Worm (Caenorhabditis elegans) whole organism, midembryonic: ENCODE data around the gene F26G1.10.

Experiments
- T22C8.4 ChIP-seq: fragments of 200-800 bp; sonication (Bioruptor generic); IDR thresholded peaks from 2 replicates; pipeline ENCODE4 v1.3.6; 2022; ENCODE audit warnings: missing genetic modification characterization, missing compliant biosample characterization
- flt-1 ChIP-seq: fragments of 200-800 bp; sonication (Bioruptor generic); IDR thresholded peaks from 2 replicates; pipeline ENCODE4 v1.3.6; 2022; ENCODE audit warnings: missing genetic modification characterization, missing compliant biosample characterization
- klf-2 ChIP-seq: fragments of 200-800 bp; sonication (Bioruptor generic); conservative IDR thresholded peaks from 2 replicates; pipeline ENCODE4 v1.3.6; 2022; ENCODE audit warnings: missing genetic modification reagents, missing genetic modification characterization, missing compliant biosample characterization
- ztf-23 ChIP-seq: fragments of 200-800 bp; sonication (Bioruptor generic); IDR thresholded peaks from 2 replicates; pipeline ENCODE4 v1.3.6; 2022; ENCODE audit warnings: missing genetic modification reagents, missing genetic modification characterization, missing compliant biosample characterization
- ztf-29 ChIP-seq: fragments of 200-800 bp; sonication (Bioruptor generic); IDR thresholded peaks from 2 replicates; pipeline ENCODE4 v1.3.6; 2022; ENCODE audit warnings: missing genetic modification reagents, missing genetic modification characterization, missing compliant biosample characterization

DNA sequence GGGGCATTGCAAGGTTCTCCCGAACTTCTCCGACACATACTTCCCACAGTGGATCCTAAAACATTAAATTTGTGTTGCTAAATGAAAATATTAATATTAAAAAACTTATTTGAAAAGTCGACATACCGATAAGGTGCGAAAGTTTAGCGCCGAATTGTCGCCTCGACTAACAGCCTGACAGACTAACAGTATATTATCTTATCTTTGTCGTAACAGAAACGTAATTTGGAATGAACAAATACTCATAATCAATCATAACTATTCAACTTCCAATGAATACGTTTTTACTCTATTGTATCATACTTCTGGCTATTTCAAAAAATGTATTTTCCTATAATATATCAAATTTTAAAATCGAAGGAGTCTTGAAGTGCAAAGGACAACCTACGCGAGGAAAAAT, 2.8 kb downstream of the F26G1.10 start, which contains the start of gene F26G1.11:
- TF ChIP-seq ztf-23 = no peak
- TF ChIP-seq flt-1 (GFP tag; lab: Robert Waterston, UW) = no peak
- no peak for TF ChIP-seq klf-2 (GFP tag; lab: Robert Waterston, UW)
- no peak for TF ChIP-seq ztf-29 (GFP tag; lab: Robert Waterston, UW)
- no peak for TF ChIP-seq T22C8.4
